Fruit fly (Drosophila melanogaster) whole organism, embryonic: ENCODE data around the gene tup.

Experiments used
- CG14860 ChIP-seq: fragments of 200-800 bp; sonication (Bioruptor generic); IDR thresholded peaks from 3 replicates; pipeline ENCODE4 v1.3.6; 2022; ENCODE audit warnings: missing biosample characterization, missing genetic modification characterization; ENCODE audit not compliant: partially characterized antibody
- CG1603 ChIP-seq: fragments of 200-800 bp; sonication (Bioruptor generic); optimal IDR thresholded peaks from 2 replicates; lab custom pipeline; 2019; ENCODE audit warnings: missing biosample characterization, mild to moderate bottlenecking, missing genetic modification characterization, moderate library complexity
- CG7786 ChIP-seq: fragments of 200-800 bp; sonication (Bioruptor generic); optimal IDR thresholded peaks from 2 replicates; lab custom pipeline; 2016; ENCODE audit warnings: missing biosample characterization, missing genetic modification characterization
- Dll ChIP-seq: fragments of 200-800 bp; sonication (Bioruptor generic); IDR thresholded peaks from 4 replicates; pipeline ENCODE4 v1.3.6; 2022; ENCODE audit warnings: missing biosample characterization, missing genetic modification characterization; ENCODE audit not compliant: partially characterized antibody
- Mrtf ChIP-seq: fragments of 200-800 bp; sonication (Bioruptor generic); IDR thresholded peaks from 3 replicates; pipeline ENCODE4 v1.3.6; 2022; ENCODE audit warnings: missing biosample characterization, missing genetic modification characterization
- pros ChIP-seq: fragments of 200-800 bp; sonication (Bioruptor generic); optimal IDR thresholded peaks from 3 replicates; lab custom pipeline; 2019; ENCODE audit warnings: missing biosample characterization, mild to moderate bottlenecking, missing genetic modification characterization, moderate library complexity
- ranshi ChIP-seq: fragments of 200-800 bp; sonication (Bioruptor generic); IDR thresholded peaks from 2 replicates; pipeline ENCODE4 v1.3.6; 2022; ENCODE audit warnings: missing biosample characterization, missing genetic modification characterization

DNA sequence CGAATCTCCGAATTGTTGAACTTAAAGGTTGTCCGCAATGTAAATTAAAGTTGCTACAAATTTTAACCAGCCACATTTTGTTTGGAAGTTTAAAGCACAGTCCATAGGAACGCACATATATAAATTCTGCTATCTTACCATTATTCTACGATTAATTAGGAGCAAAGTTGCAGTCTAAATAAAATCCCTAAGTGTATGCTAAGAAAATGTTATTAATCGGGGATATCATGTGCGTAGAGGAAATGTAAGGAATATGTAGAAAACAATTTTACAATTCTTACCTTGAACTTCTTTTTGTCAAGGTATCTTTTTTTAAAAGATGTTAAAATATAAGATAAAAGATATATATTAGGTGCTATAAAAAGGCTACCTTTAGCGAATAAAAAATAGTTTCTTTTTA is 62.7 kb downstream of the tup start:
- TF ChIP-seq ranshi (GFP tag; lab: Robert Waterston, UW) (no peak), CG1603 (no peak), CG14860 (GFP tag; lab: Robert Waterston, UW) (no peak), CG7786 (GFP tag; lab: Kevin White, UChicago) (no peak), pros (GFP tag; lab: Kevin White, UChicago) (no peak), Mrtf (GFP tag; lab: Robert Waterston, UW) (no peak), Dll (GFP tag; lab: Robert Waterston, UW) (no peak)
